Worm (Caenorhabditis elegans) whole organism, young adult: ENCODE measurements around the gene C16C8.10.

ENCODE experiments used
- D2030.7 ChIP-seq: fragments of 200-800 bp; sonication (Bioruptor generic); IDR thresholded peaks from 2 replicates; pipeline ENCODE4 v1.3.6; 2022; ENCODE audit warnings: missing genetic modification reagents, missing genetic modification characterization, missing compliant biosample characterization
- F22D6.2 ChIP-seq: sonication (generic microtip); optimal IDR thresholded peaks from 2 replicates; lab custom pipeline; 2016; ENCODE audit warnings: mild to moderate bottlenecking, missing genetic modification characterization, missing compliant biosample characterization
- F57A8.1 ChIP-seq: fragments of 200-800 bp; sonication (Bioruptor generic); optimal IDR thresholded peaks from 2 replicates; lab custom pipeline; 2018; ENCODE audit warnings: mild to moderate bottlenecking, missing genetic modification characterization, moderate library complexity, missing compliant biosample characterization
- T26A5.8 ChIP-seq: sonication (generic microtip); optimal IDR thresholded peaks from 2 replicates; lab custom pipeline; 2016; ENCODE audit warnings: missing genetic modification characterization, missing compliant biosample characterization
- Y95B8A.8 ChIP-seq: fragments of 200-800 bp; sonication (Bioruptor generic); IDR thresholded peaks from 2 replicates; pipeline ENCODE4 v1.3.6; 2022; ENCODE audit warnings: missing genetic modification reagents, missing genetic modification characterization, missing compliant biosample characterization
- ZK185.1 ChIP-seq: sonication (generic microtip); optimal IDR thresholded peaks from 2 replicates; lab custom pipeline; 2016; ENCODE audit warnings: mild to moderate bottlenecking, missing genetic modification characterization, missing compliant biosample characterization; ENCODE audit not compliant: poor library complexity, severe bottlenecking
- akir-1 ChIP-seq: fragments of 200-800 bp; sonication (Bioruptor generic); optimal IDR thresholded peaks from 2 replicates; lab custom pipeline; 2018; ENCODE audit warnings: mild to moderate bottlenecking, missing genetic modification characterization, moderate library complexity, missing compliant biosample characterization
- ama-1 ChIP-seq, 3 experiments: fragments of 150-350 bp in 1 of 3; sonication (generic microtip) in 2 of 3; optimal IDR thresholded peaks; 2 replicates each; lab custom pipeline; 2014 to 2018; ENCODE audit warnings: missing biosample characterization in 2 of 3, missing genetic modification characterization in 2 of 3, missing genetic modification reagents in 2 of 3
- attf-5 ChIP-seq: fragments of 200-800 bp; sonication (Bioruptor generic); optimal IDR thresholded peaks from 2 replicates; lab custom pipeline; 2018; ENCODE audit warnings: mild to moderate bottlenecking, missing genetic modification characterization, missing compliant biosample characterization
- bed-2 ChIP-seq: fragments of 200-800 bp; sonication (Bioruptor generic); IDR thresholded peaks from 2 replicates; pipeline ENCODE4 v1.3.6; 2022; ENCODE audit warnings: missing genetic modification reagents, missing genetic modification characterization, missing compliant biosample characterization
- cebp-1 ChIP-seq, 2 experiments: fragments of 200-800 bp in 1 of 2; sonication (Bioruptor generic) in 1 of 2; sonication (generic microtip) in 1 of 2; IDR thresholded peaks in 1 of 2; optimal IDR thresholded peaks in 1 of 2; 2 replicates each; pipeline versions ENCODE4 v1.3.6 to Lab custom; 2017 to 2022; ENCODE audit warnings: missing compliant biosample characterization in 2 of 2, missing genetic modification characterization in 2 of 2, mild to moderate bottlenecking in 1 of 2, missing genetic modification reagents in 1 of 2, moderate library complexity in 1 of 2
- ceh-40 ChIP-seq: fragments of 200-800 bp; sonication (Bioruptor generic); IDR thresholded peaks from 2 replicates; pipeline ENCODE4 v1.3.6; 2022; ENCODE audit warnings: missing genetic modification characterization, missing compliant biosample characterization
- ceh-91 ChIP-seq: fragments of 200-800 bp; sonication (Bioruptor generic); IDR thresholded peaks from 2 replicates; pipeline ENCODE4 v1.3.6; 2022; ENCODE audit warnings: missing genetic modification reagents, missing genetic modification characterization, missing compliant biosample characterization
- efl-1 ChIP-seq: fragments of 150-350 bp; optimal IDR thresholded peaks from 2 replicates; lab custom pipeline; 2014; ENCODE audit warnings: missing biosample characterization, missing genetic modification reagents, missing genetic modification characterization
- egrh-3 ChIP-seq: fragments of 200-800 bp; sonication (Bioruptor generic); IDR thresholded peaks from 2 replicates; pipeline ENCODE4 v1.3.6; 2022; ENCODE audit warnings: missing genetic modification reagents, missing genetic modification characterization, missing compliant biosample characterization
- ekl-4 ChIP-seq: fragments of 200-800 bp; sonication (Bioruptor generic); IDR thresholded peaks from 2 replicates; pipeline ENCODE4 v1.3.6; 2022; ENCODE audit warnings: missing genetic modification reagents, missing genetic modification characterization, missing compliant biosample characterization
- hlh-12 ChIP-seq: sonication (generic microtip); optimal IDR thresholded peaks from 2 replicates; lab custom pipeline; 2016; ENCODE audit warnings: missing genetic modification characterization, missing compliant biosample characterization
- hmg-1.2 ChIP-seq: fragments of 200-800 bp; sonication (Bioruptor generic); IDR thresholded peaks from 2 replicates; pipeline ENCODE4 v1.3.6; 2022; ENCODE audit warnings: missing genetic modification reagents, missing genetic modification characterization, missing compliant biosample characterization
- hrde-1 ChIP-seq: sonication (generic microtip); optimal IDR thresholded peaks from 2 replicates; lab custom pipeline; 2016; ENCODE audit warnings: missing genetic modification characterization, mild to moderate bottlenecking, missing compliant biosample characterization, moderate library complexity, missing genotype, missing genetic modification reagents, borderline replicate concordance
- lin-40 ChIP-seq: sonication (generic microtip); optimal IDR thresholded peaks from 2 replicates; lab custom pipeline; 2016; ENCODE audit warnings: missing genetic modification characterization, mild to moderate bottlenecking, missing compliant biosample characterization, missing genotype, missing genetic modification reagents
- lsl-1 ChIP-seq: fragments of 200-800 bp; sonication (Bioruptor generic); optimal IDR thresholded peaks from 2 replicates; lab custom pipeline; 2018; ENCODE audit warnings: mild to moderate bottlenecking, missing genetic modification characterization, moderate library complexity, missing compliant biosample characterization
- madf-6 ChIP-seq: fragments of 200-800 bp; sonication (Bioruptor generic); IDR thresholded peaks from 2 replicates; pipeline ENCODE4 v1.3.6; 2022; ENCODE audit warnings: missing genetic modification reagents, missing genetic modification characterization, missing compliant biosample characterization
- mel-28 ChIP-seq: sonication (generic microtip); optimal IDR thresholded peaks from 2 replicates; lab custom pipeline; 2016; ENCODE audit warnings: borderline replicate concordance, mild to moderate bottlenecking, missing genetic modification characterization, missing compliant biosample characterization
- nfyb-1 ChIP-seq: fragments of 200-800 bp; sonication (Bioruptor generic); IDR thresholded peaks from 2 replicates; pipeline ENCODE4 v1.3.6; 2022; ENCODE audit warnings: missing genetic modification reagents, missing genetic modification characterization, missing compliant biosample characterization
- pbrm-1 ChIP-seq: fragments of 200-800 bp; sonication (Bioruptor generic); IDR thresholded peaks from 2 replicates; pipeline ENCODE4 v1.3.6; 2022; ENCODE audit warnings: missing genetic modification reagents, missing genetic modification characterization, missing compliant biosample characterization
- pha-4 ChIP-seq: fragments of 150-350 bp; sonication (generic microtip); optimal IDR thresholded peaks from 2 replicates; lab custom pipeline; 2014; ENCODE audit warnings: missing biosample characterization, missing genetic modification reagents, missing genetic modification characterization
- rcor-1 ChIP-seq: fragments of 200-800 bp; sonication (Bioruptor generic); IDR thresholded peaks from 2 replicates; pipeline ENCODE4 v1.3.6; 2022; ENCODE audit warnings: missing genetic modification reagents, missing genetic modification characterization, missing compliant biosample characterization
- snpc-1.1 ChIP-seq: sonication (generic microtip); optimal IDR thresholded peaks from 2 replicates; lab custom pipeline; 2017; ENCODE audit warnings: missing genetic modification characterization, mild to moderate bottlenecking, missing compliant biosample characterization, antibody characterized with exemption, moderate library complexity, missing genotype, missing genetic modification reagents; ENCODE audit not compliant: insufficient read depth
- snpc-1.3 ChIP-seq: sonication (generic microtip); optimal IDR thresholded peaks from 2 replicates; lab custom pipeline; 2017; ENCODE audit warnings: missing genetic modification characterization, mild to moderate bottlenecking, missing compliant biosample characterization, antibody characterized with exemption, moderate library complexity, missing genotype, missing genetic modification reagents; ENCODE audit not compliant: insufficient read depth
- snpc-3.4 ChIP-seq: sonication (generic microtip); optimal IDR thresholded peaks from 2 replicates; lab custom pipeline; 2017; ENCODE audit warnings: missing genetic modification characterization, mild to moderate bottlenecking, missing compliant biosample characterization, antibody characterized with exemption, moderate library complexity, missing genotype, missing genetic modification reagents
- somi-1 ChIP-seq: fragments of 200-800 bp; sonication (Bioruptor generic); optimal IDR thresholded peaks from 2 replicates; lab custom pipeline; 2018; ENCODE audit warnings: mild to moderate bottlenecking, missing genetic modification characterization, missing compliant biosample characterization
- ztf-18 ChIP-seq: sonication (generic microtip); optimal IDR thresholded peaks from 2 replicates; lab custom pipeline; 2016; ENCODE audit warnings: missing genotype, mild to moderate bottlenecking, missing genetic modification characterization, missing compliant biosample characterization

C16C8.10 gene

ce11 chrII:3476536-3476935, 12.1 kb upstream of the C16C8.10 start:
- no peak for TF ChIP-seq ZK185.1
- TF ChIP-seq T26A5.8, result no peak
- no peak for TF ChIP-seq snpc-1.3 (tag; lab: Kevin White, UChicago)
- TF ChIP-seq bed-2 (GFP tag; lab: Robert Waterston, UW), result no peak
- no peak for TF ChIP-seq pbrm-1
- TF ChIP-seq hlh-12 (tag; lab: Kevin White, UChicago), result no peak
- TF ChIP-seq, all 124 proteins: peak for 0

DNA sequence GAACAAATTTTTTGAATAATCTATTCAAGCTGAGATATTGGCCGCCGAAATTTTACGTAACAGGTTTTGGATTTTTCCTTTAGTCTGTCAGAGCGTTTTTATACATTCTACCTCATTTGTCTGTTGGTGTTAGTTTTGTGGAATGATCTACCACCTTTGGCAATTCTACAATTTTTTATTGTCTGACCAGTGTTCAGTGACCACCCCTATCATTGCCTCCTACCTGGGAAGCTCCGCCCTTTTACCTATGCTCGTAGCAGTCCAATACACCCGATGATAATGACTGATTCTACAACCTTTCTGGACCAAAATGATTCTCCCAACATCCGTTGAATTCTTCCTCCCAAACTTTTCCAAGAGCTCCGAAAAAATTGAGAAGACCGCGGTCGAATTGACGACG, 9.3 kb upstream of the C16C8.10 start, which contains the start of gene sdz-32:
Gene sdz-32, plus strand, starts transcription at position 301 of the 400 bp plus-strand sequence.
- TF ChIP-seq Y95B8A.8 (no peak), ceh-91 (no peak), nfyb-1 (GFP tag; lab: Robert Waterston, UW) (no peak), ztf-18 (no peak), F22D6.2 (no peak), F57A8.1 (no peak), akir-1 (GFP tag; lab: Kevin White, UChicago) (no peak), madf-6 (GFP tag; lab: Robert Waterston, UW) (no peak), efl-1 (GFP tag; lab: Kevin White, UChicago) (no peak), rcor-1 (GFP tag; lab: Robert Waterston, UW) (no peak), ama-1 (optimal IDR thresholded peaks at IDR 0.05; lab: Kevin White, UChicago) (no peak), ama-1 (GFP tag; optimal IDR thresholded peaks at IDR 0.05; lab: Kevin White, UChicago) (no peak), pha-4 (tag; lab: Kevin White, UChicago) (no peak), hrde-1 (tag; lab: Kevin White, UChicago) (no peak)
- TF ChIP-seq, all 124 proteins: peak for 0

DNA sequence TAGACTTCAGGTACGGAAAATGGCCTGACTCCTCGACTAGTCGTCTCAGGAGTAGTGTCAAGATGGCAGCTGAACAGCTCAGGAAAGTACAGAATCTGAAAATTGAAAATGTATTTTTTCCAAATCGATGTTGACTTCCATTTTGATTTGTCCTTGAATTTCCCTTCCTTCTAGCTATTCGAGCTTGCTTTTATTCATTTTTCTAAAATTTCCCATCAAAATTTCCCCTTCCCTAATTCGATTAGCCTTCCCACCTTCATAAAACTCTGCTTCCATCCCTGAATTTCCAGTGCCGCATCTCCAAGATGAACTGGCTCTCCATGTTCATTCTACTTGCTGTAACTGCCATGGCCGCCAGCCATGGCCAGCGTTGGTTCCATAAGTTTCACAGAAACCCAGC, 8.3 kb upstream of the C16C8.10 start, which contains the start of gene Y49F6B.6:
Gene Y49F6B.6, plus strand, starts transcription at position 301 of the 400 bp plus-strand sequence.
- TF ChIP-seq somi-1 (GFP tag; lab: Kevin White, UChicago) (no peak), madf-6 (GFP tag; lab: Robert Waterston, UW) (no peak), ekl-4 (GFP tag; lab: Robert Waterston, UW) (no peak), cebp-1 (GFP tag; IDR thresholded peaks at IDR 0.05; lab: Robert Waterston, UW) (no peak), cebp-1 (tag; optimal IDR thresholded peaks at IDR 0.05; lab: Kevin White, UChicago) (no peak), snpc-1.1 (tag; lab: Kevin White, UChicago) (no peak), attf-5 (no peak), egrh-3 (GFP tag; lab: Robert Waterston, UW) (no peak), ceh-40 (GFP tag; lab: Robert Waterston, UW) (no peak), snpc-3.4 (tag; lab: Kevin White, UChicago) (no peak), lin-40 (tag; lab: Kevin White, UChicago) (no peak), mel-28 (no peak), D2030.7 (no peak)

- TF ChIP-seq hmg-1.2 (GFP tag; lab: Robert Waterston, UW), result no peak
Observed at ce11 chrII:3472316-3472715, 7.8 kb upstream of the C16C8.10 start, which contains the start of gene Y49F6B.12. Y49F6B.12 (minus strand) TSS chrII:3472416.

ce11 chrII:3471603-3472002, 7.1 kb upstream of the C16C8.10 start, which contains the start of gene Y49F6B.13:
Y49F6B.13 (minus strand) TSS chrII:3471703.
- no peak for TF ChIP-seq lsl-1 (GFP tag; lab: Kevin White, UChicago)
